Worm (Caenorhabditis elegans) whole organism, midembryonic: Measurements from ENCODE around the gene Y55F3AM.5.

ENCODE experiments used
- T22C8.4 ChIP-seq: fragments of 200-800 bp; sonication (Bioruptor generic); IDR thresholded peaks from 2 replicates; pipeline ENCODE4 v1.3.6; 2022; ENCODE audit warnings: missing genetic modification characterization, missing compliant biosample characterization
- cog-1 ChIP-seq: sonication (generic microtip); optimal IDR thresholded peaks from 2 replicates; lab custom pipeline; 2016; ENCODE audit warnings: missing genetic modification characterization, missing compliant biosample characterization
- klf-2 ChIP-seq: fragments of 200-800 bp; sonication (Bioruptor generic); conservative IDR thresholded peaks from 2 replicates; pipeline ENCODE4 v1.3.6; 2022; ENCODE audit warnings: missing genetic modification reagents, missing genetic modification characterization, missing compliant biosample characterization
- ref-1 ChIP-seq: fragments of 200-800 bp; sonication (Bioruptor generic); conservative IDR thresholded peaks from 2 replicates; pipeline ENCODE4 v1.3.6; 2022; ENCODE audit warnings: missing genetic modification reagents, missing genetic modification characterization, missing compliant biosample characterization
- tab-1 ChIP-seq: fragments of 200-800 bp; sonication (Bioruptor generic); IDR thresholded peaks from 2 replicates; pipeline ENCODE4 v1.3.6; 2022; ENCODE audit warnings: missing genetic modification characterization, missing compliant biosample characterization

- TF ChIP-seq T22C8.4 (GFP tag; lab: Robert Waterston, UW) (no peak), klf-2 (GFP tag; lab: Robert Waterston, UW) (no peak), tab-1 (GFP tag; lab: Robert Waterston, UW) (no peak), cog-1 (no peak), ref-1 (GFP tag; lab: Robert Waterston, UW) (no peak)
Observed at ce11 chrIV:1013233-1013798, 14.3 kb downstream of the Y55F3AM.5 start.
